Fruit fly (Drosophila melanogaster): ENCODE data around the gene COX5A.
A peak's percentile ranks its signal among the peaks of the same experiment; 100 is the strongest.

The COX5A gene

DNA sequence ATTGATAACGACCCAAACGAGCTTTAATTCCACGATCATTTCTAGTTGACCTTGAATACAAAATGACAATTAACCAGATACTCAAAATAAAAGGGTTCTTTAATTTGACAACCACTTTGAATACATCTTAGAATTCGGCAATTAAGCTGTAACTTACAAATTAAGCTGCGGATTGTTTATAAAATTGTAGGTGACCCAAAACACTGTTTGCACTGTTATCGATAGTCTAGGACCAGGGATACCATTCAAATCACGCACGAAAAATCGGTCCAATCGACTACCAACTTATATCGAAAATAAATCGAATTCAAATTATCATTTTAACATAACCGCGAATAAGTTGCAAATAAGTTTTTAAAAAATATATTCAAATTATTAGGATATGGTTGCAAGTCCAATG is 3.1 kb downstream of the COX5A start, which contains the start of gene Kyat (continued):
- TF ChIP-seq ato (GFP tag; IDR thresholded peaks at IDR 0.05; ENCODE audit: partially characterized antibody) (peak; percentile 95), Rfx (GFP tag; IDR thresholded peaks at IDR 0.05) (peak; percentile 14; the same call in 1 of the 2 replicates), CTCF (GFP tag; optimal IDR thresholded peaks at IDR 0.05) (peak; percentile 43), sr (GFP tag; IDR thresholded peaks at IDR 0.05) (no peak), Opbp (GFP tag; IDR thresholded peaks at IDR 0.05; ENCODE audit: partially characterized antibody) (peak; percentile 97), vvl (GFP tag; IDR thresholded peaks at IDR 0.05) (0 out of 2 replicates have a peak, but pooled peaks have one; percentile 32), CG6791 (GFP tag; IDR thresholded peaks at IDR 0.05; ENCODE audit: partially characterized antibody) (peak; percentile 98), CG33213 (GFP tag; optimal IDR thresholded peaks at IDR 0.05) (peak; percentile 4), Optix (GFP tag; IDR thresholded peaks at IDR 0.05) (no peak), HLH4C (GFP tag; IDR thresholded peaks at IDR 0.05; ENCODE audit: partially characterized antibody) (peak; percentile 97), stwl (tag; optimal IDR thresholded peaks at IDR 0.05) (peak; percentile 81), CG10274 (GFP tag; optimal IDR thresholded peaks at IDR 0.05) (peak; percentile 54), dm (GFP tag; optimal IDR thresholded peaks at IDR 0.05) (no peak), nmo (GFP tag; optimal IDR thresholded peaks at IDR 0.05) (peak; percentile 33), kni (GFP tag; optimal IDR thresholded peaks at IDR 0.05) (no peak), Myb (GFP tag; optimal IDR thresholded peaks at IDR 0.05) (peak; percentile 62), unc-4 (GFP tag; IDR thresholded peaks at IDR 0.05; ENCODE audit: partially characterized antibody) (peak; percentile 98), lilli (GFP tag; optimal IDR thresholded peaks at IDR 0.05) (peak; percentile 28), CG8924 (tag; optimal IDR thresholded peaks at IDR 0.05) (peak; percentile 18), CG10565 (GFP tag; optimal IDR thresholded peaks at IDR 0.05) (no peak), row (GFP tag; IDR thresholded peaks at IDR 0.05) (peak; percentile 33; the same call in 2 of the 3 replicates), Stat92E (GFP tag; optimal IDR thresholded peaks at IDR 0.05) (peak in 1 of 3 experiments; percentile 29), CG6854 (GFP tag; optimal IDR thresholded peaks at IDR 0.05) (no peak), sna (GFP tag; IDR thresholded peaks at IDR 0.05; ENCODE audit: partially characterized antibody) (peak; percentile 98), ken (GFP tag; IDR thresholded peaks at IDR 0.05) (no peak), MBD-R2 (GFP tag; IDR thresholded peaks at IDR 0.05) (peak; percentile 67), hbn (GFP tag; IDR thresholded peaks at IDR 0.05; ENCODE audit: partially characterized antibody) (peak; percentile 99), crp (GFP tag; optimal IDR thresholded peaks at IDR 0.05) (peak in 1 of 2 experiments; percentile 55), hb (GFP tag; IDR thresholded peaks at IDR 0.05; ENCODE audit: partially characterized antibody) (peak; percentile 95), cg (GFP tag; optimal IDR thresholded peaks at IDR 0.05) (peak; percentile 29), CG33557 (GFP tag; optimal IDR thresholded peaks at IDR 0.05) (no peak)

DNA sequence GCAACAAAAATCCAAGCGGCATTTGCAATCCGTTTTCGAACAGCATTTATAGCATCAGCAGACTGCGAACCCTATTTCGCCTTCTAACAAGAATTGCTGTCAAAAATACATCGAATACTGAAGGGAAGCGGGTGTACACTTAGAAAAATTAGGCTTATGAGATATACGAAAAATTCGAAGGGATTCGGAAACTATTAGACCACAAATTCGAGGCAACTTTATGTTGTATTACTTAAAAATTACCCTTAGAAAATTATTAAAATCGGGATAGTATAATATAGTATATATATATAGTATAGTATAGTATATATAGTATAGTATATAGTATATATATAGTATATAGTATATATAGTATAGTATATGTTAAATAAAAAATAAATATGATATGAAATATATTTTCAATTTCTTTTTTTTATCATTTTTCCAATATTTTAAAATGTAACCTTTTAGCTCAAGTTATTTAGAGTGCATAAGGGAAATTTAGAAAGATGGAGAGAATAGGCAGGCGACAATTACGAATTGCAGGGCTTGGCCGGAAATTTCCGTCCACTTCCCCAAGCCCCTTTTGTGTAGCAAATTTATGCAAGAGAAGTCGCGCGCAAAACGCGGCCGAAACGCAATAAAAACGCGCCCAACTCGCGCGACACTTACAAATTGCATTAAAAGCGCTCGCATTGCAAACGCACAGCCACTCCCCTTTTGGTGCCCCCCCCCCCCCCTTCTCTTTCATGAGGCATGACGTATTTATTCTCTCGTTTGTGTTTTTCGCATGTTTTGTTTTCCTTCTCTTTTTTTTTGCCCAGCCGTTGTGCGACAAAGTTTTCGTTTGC is 11.8 kb downstream of the COX5A start:
- TF ChIP-seq yki (optimal IDR thresholded peaks at IDR 0.05) (no peak), CG8359 (GFP tag; optimal IDR thresholded peaks at IDR 0.05; ENCODE audit: borderline replicate concordance) (peak; percentile 98), bsh (GFP tag; optimal IDR thresholded peaks at IDR 0.05) (peak in 1 of 2 experiments; percentile 8), crol (GFP tag; IDR thresholded peaks at IDR 0.05) (peak; percentile 16; the same call in 1 of the 2 replicates)

DNA sequence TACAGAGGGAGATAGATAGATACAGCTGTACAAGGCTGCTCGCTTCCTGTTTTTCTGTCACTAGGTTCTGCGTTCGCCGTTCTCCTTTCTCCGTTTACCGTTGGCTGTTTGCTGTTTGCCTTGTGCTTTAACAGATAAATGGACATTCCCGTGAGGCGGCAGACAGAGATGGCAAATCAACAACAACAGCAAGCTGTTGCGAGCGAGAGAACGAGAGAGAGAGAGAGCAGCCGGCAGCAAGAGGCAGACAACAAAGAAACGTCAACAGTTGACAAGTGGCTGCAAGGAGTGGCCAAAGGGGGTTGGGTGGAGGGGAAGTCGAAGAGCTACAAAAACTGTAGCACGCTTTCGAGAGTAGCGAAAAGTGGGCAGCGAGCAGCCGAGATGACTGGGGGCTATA is 14.2 kb downstream of the COX5A start:
- TF ChIP-seq CG3995 (GFP tag; optimal IDR thresholded peaks at IDR 0.05), result no peak
- peak; percentile 10 for TF ChIP-seq CG18599 (GFP tag; optimal IDR thresholded peaks at IDR 0.05)
- no peak for TF ChIP-seq CG1602 (GFP tag; optimal IDR thresholded peaks at IDR 0.05)
- TF ChIP-seq CG11723 (GFP tag; optimal IDR thresholded peaks at IDR 0.05), result no peak
- no peak for TF ChIP-seq amos (GFP tag; IDR thresholded peaks at IDR 0.05; ENCODE audit: partially characterized antibody)
- no peak for TF ChIP-seq ATbp (GFP tag; optimal IDR thresholded peaks at IDR 0.05)
- 0 out of 3 replicates have a peak, but pooled peaks have one; percentile 26 for TF ChIP-seq ken (GFP tag; IDR thresholded peaks at IDR 0.05)
- TF ChIP-seq CG42726 (GFP tag; IDR thresholded peaks at IDR 0.05; ENCODE audit: partially characterized antibody), result no peak
- TF ChIP-seq CrebB (tag; optimal IDR thresholded peaks at IDR 0.05), result no peak
- no peak for TF ChIP-seq CG18764 (GFP tag; optimal IDR thresholded peaks at IDR 0.05)
- TF ChIP-seq pan (optimal IDR thresholded peaks at IDR 0.05), result no peak
- no peak for TF ChIP-seq pan (GFP tag; optimal IDR thresholded peaks at IDR 0.05 in 1 of 2, IDR thresholded peaks at IDR 0.05 in 1 of 2)
- TF ChIP-seq CG13296 (GFP tag; optimal IDR thresholded peaks at IDR 0.05), result no peak

Data from whole organism, embryonic.